Worm (Caenorhabditis elegans): ENCODE measurements around the gene C05B5.17.

DNA sequence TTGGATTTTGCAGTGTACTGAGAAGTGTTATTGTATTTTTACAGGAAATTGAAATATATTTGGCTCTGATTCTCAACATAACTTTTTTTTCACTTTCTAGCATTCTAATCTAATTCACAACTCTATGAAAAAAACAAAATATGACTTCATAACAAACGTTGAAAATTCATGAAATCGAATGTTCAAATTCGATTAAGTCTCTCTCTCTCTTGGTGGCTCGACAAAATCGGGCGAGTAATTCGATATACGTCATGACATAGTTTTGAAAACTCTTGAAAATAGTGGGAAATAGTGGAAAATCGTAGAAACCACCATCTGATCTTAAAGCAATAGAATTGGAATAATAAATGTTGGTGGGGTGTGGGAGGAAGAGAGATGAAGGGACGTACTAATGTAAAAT lies 18.9 kb upstream of the C05B5.17 start:
- TF ChIP-seq ztf-11 (tag; optimal IDR thresholded peaks at IDR 0.05) (no peak), mdl-1 (tag; optimal IDR thresholded peaks at IDR 0.05) (no peak), pag-3 (tag; optimal IDR thresholded peaks at IDR 0.05; ENCODE audit: borderline replicate concordance, insufficient read depth) (no peak)
